Fruit fly (Drosophila melanogaster) Kc167 (cell line): ENCODE data around the gene robo3.

Experiments
- Myc ChIP-seq: fragments of >200 bp; optimal IDR thresholded peaks from 2 replicates; lab custom pipeline; 2017; ENCODE audit warnings: missing external identifiers
- h ChIP-seq: fragments of >200 bp; optimal IDR thresholded peaks from 3 replicates; lab custom pipeline; 2018; ENCODE audit warnings: missing external identifiers
- insv ChIP-seq: fragments of >200 bp; optimal IDR thresholded peaks from 3 replicates; lab custom pipeline; 2018; ENCODE audit warnings: missing external identifiers
- psq ChIP-seq: fragments of >200 bp; optimal IDR thresholded peaks from 2 replicates; lab custom pipeline; 2017; ENCODE audit warnings: missing external identifiers
- ttk ChIP-seq: sonication (Bioruptor generic); optimal IDR thresholded peaks from 2 replicates; lab custom pipeline; 2017; ENCODE audit warnings: missing external identifiers

DNA sequence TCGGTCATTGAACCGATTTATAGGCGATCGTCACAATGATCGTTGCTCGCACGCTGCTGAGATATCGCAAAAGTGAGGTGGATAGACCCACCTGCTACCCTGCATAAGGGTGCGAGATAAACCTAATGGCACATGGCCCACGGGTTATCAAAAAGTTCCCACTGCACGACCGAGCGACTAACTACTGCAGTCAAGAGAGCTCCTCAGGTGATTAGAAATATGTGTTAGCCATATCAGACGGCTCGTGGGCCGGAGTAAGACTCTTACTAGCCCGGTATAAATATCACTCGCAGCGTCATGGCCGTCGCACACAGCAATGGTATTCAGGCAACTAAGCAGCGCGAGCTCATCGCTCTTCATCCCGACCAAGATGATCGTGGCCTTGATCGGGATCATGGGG lies 37.2 kb upstream of the robo3 start, which contains the start of gene CG42329:
- no peak for TF ChIP-seq psq (lab: Kevin White, UChicago)
- no peak for TF ChIP-seq insv
- no peak for TF ChIP-seq Myc (lab: Kevin White, UChicago)
- TF ChIP-seq ttk (lab: Kevin White, UChicago), result no peak
- no peak for TF ChIP-seq h (lab: Kevin White, UChicago)
